Fruit fly (Drosophila melanogaster) whole organism, adult: ENCODE data around the gene Acp24A4.

Experiments
- CG11617 ChIP-seq: fragments of 200-800 bp; sonication (Bioruptor generic); optimal IDR thresholded peaks from 2 replicates; lab custom pipeline; 2017; ENCODE audit warnings: mild to moderate bottlenecking, missing biosample characterization, missing genetic modification reagents, missing genetic modification characterization
- CG12768 ChIP-seq: fragments of 200-800 bp; sonication (Bioruptor generic); optimal IDR thresholded peaks from 2 replicates; lab custom pipeline; 2017; ENCODE audit warnings: missing biosample characterization, missing genetic modification characterization, mild to moderate bottlenecking, moderate library complexity, missing genetic modification reagents
- CG14711 ChIP-seq: fragments of 200-800 bp; sonication (Bioruptor generic); optimal IDR thresholded peaks from 2 replicates; lab custom pipeline; 2018; ENCODE audit warnings: missing biosample characterization, mild to moderate bottlenecking, missing genetic modification characterization, moderate library complexity
- CG1620 ChIP-seq: fragments of 200-800 bp; sonication (Bioruptor generic); optimal IDR thresholded peaks from 2 replicates; lab custom pipeline; 2016; ENCODE audit warnings: missing biosample characterization, missing genetic modification characterization
- CG7101 ChIP-seq: fragments of 200-800 bp; sonication (Bioruptor generic); optimal IDR thresholded peaks from 2 replicates; lab custom pipeline; 2018; ENCODE audit warnings: missing biosample characterization, mild to moderate bottlenecking, missing genetic modification characterization, moderate library complexity
- Hr96 ChIP-seq: fragments of 200-800 bp; sonication (Bioruptor generic); optimal IDR thresholded peaks from 2 replicates; lab custom pipeline; 2016; ENCODE audit warnings: missing biosample characterization, missing genetic modification characterization
- ovo ChIP-seq: fragments of 200-800 bp; sonication (Bioruptor generic); optimal IDR thresholded peaks from 2 replicates; lab custom pipeline; 2016; ENCODE audit warnings: missing biosample characterization, missing genetic modification characterization
- pad ChIP-seq: fragments of 200-800 bp; sonication (Bioruptor generic); optimal IDR thresholded peaks from 3 replicates; lab custom pipeline; 2017; ENCODE audit warnings: missing biosample characterization, missing genetic modification characterization, mild to moderate bottlenecking, moderate library complexity, missing genetic modification reagents
- tj ChIP-seq: fragments of 200-800 bp; sonication (Bioruptor generic); optimal IDR thresholded peaks from 3 replicates; lab custom pipeline; 2017; ENCODE audit warnings: missing biosample characterization, mild to moderate bottlenecking, missing genetic modification characterization, moderate library complexity
- toe ChIP-seq: fragments of 200-800 bp; sonication (Bioruptor generic); optimal IDR thresholded peaks from 2 replicates; lab custom pipeline; 2016; ENCODE audit warnings: missing biosample characterization, missing genetic modification characterization

DNA sequence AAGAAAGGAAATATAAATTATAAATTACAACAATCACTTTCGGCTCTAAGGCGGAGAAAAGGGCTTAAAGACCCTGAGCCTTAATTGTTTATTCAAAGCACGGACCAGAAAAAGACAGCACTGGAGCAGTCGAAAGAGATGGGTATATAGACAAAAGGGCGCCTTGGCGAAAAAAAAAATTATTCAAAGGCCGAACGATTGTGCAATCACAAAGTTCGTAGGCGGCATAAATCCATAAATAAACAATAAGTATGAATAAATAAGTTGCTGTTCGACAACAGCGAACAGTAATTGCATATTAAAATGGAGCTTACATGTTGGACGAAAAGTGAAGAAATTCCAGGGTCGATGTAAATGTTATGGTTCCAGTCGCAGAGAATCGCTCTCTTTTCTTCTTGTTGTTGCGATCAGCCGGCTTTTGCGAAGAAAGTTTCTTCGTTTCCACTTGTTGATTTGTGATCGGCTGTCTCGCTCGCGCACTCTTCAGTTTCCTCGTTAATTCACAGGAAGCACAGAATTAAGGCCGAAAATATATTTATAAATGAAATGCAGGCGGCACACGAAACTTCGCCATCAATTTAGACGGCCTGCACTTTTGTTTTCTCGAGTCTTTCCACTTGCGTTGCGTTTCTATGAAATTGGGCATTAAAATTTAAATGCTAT is 38.6 kb downstream of the Acp24A4 start:
- no peak for TF ChIP-seq CG14711 (tag; lab: Kevin White, UChicago)
- no peak for TF ChIP-seq ovo (GFP tag; lab: Kevin White, UChicago)
- no peak for TF ChIP-seq pad (GFP tag; lab: Kevin White, UChicago)
- no peak for TF ChIP-seq tj (GFP tag; lab: Kevin White, UChicago)
- TF ChIP-seq CG11617 (GFP tag; lab: Kevin White, UChicago): no peak
- no peak for TF ChIP-seq CG7101
- no peak for TF ChIP-seq Hr96 (GFP tag; lab: Kevin White, UChicago)
- TF ChIP-seq CG12768 (GFP tag; lab: Kevin White, UChicago): no peak
- no peak for TF ChIP-seq toe (GFP tag; lab: Kevin White, UChicago)
- no peak for TF ChIP-seq CG1620
